Fruit fly (Drosophila melanogaster): ENCODE data around the gene Jhbp1.

Gene Jhbp1

DNA sequence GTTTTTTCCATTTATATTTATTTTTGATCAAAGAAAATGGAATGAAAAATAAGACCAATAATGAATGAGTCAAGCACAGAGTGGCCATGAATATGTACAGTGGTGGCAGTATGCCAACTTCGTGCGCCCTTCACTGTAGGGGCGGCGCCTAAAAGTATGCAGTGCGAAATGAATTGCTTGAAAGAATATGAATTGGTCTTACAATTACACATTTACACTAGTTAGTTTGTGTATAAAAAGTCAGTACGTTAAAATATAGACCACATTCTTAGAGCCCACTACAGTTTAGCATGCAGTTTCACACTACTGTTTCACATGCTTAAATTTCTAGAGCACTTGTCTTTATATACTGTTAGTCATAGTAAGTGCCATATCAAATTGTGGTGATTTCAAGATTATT is 2.6 kb upstream of the Jhbp1 start (continued):
- TF ChIP-seq CG8632 (GFP tag; optimal IDR thresholded peaks at IDR 0.05) (no peak), CG7368 (GFP tag; optimal IDR thresholded peaks at IDR 0.05) (no peak), Smox (GFP tag; optimal IDR thresholded peaks at IDR 0.05) (no peak), CG8319 (GFP tag; optimal IDR thresholded peaks at IDR 0.05) (no peak), Hr4 (GFP tag; optimal IDR thresholded peaks at IDR 0.05) (no peak), ss (GFP tag; optimal IDR thresholded peaks at IDR 0.05) (no peak), CG1621 (tag; optimal IDR thresholded peaks at IDR 0.05) (no peak), CG8119 (GFP tag; IDR thresholded peaks at IDR 0.05) (no peak), net (GFP tag; optimal IDR thresholded peaks at IDR 0.05) (no peak), Sox14 (GFP tag; optimal IDR thresholded peaks at IDR 0.05) (peak; percentile 4), CG6808 (GFP tag; optimal IDR thresholded peaks at IDR 0.05) (no peak), CG11902 (GFP tag; optimal IDR thresholded peaks at IDR 0.05) (peak; percentile 6), topi (GFP tag; optimal IDR thresholded peaks at IDR 0.05) (no peak), lz (GFP tag; optimal IDR thresholded peaks at IDR 0.05) (no peak), svp (GFP tag) (no peak), Sox102F (GFP tag; optimal IDR thresholded peaks at IDR 0.05) (no peak), CG31627 (GFP tag; optimal IDR thresholded peaks at IDR 0.05) (peak; percentile 23), CG11762 (GFP tag; optimal IDR thresholded peaks at IDR 0.05; ENCODE audit: insufficient read depth) (no peak), fd85E (GFP tag; optimal IDR thresholded peaks at IDR 0.05) (no peak), Ets21C (GFP tag; optimal IDR thresholded peaks at IDR 0.05) (no peak), CG16779 (tag; optimal IDR thresholded peaks at IDR 0.05) (no peak), Lpt (GFP tag; optimal IDR thresholded peaks at IDR 0.05) (no peak), cyc (GFP tag; optimal IDR thresholded peaks at IDR 0.05) (peak; percentile 39)

DNA sequence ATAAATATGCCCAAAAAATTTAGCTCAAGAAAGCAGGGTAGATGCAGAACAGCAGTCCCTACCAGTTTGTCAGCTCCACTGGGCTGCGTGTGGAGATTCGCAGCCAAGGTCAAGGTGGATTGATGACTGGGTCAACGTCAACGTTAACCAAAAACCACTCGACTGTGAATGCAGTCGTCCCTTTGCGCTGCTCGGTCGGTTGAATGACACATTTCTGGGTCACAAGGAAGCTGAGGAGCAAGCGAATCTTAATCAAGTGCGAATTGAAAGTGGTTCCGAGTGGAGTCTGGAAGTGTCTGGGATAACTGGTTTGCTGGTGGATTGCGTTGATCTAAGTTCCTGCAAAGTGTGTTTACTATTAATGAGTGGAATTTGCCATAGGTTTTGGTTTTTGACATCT is 1.9 kb upstream of the Jhbp1 start:
- no peak for TF ChIP-seq CG6163 (GFP tag; IDR thresholded peaks at IDR 0.05)
- TF ChIP-seq Eip75B (GFP tag; optimal IDR thresholded peaks at IDR 0.05): peak; percentile 73
- TF ChIP-seq CG8119 (GFP tag; IDR thresholded peaks at IDR 0.05): no peak
- TF ChIP-seq Eip78C (GFP tag): peak; percentile 14
- TF ChIP-seq Sox102F (GFP tag; optimal IDR thresholded peaks at IDR 0.05): no peak
- no peak for TF ChIP-seq CG11902 (GFP tag; optimal IDR thresholded peaks at IDR 0.05)
- peak; percentile 21 for TF ChIP-seq svp (GFP tag)
- peak; percentile 67 for TF ChIP-seq Blimp-1 (GFP tag; optimal IDR thresholded peaks at IDR 0.05)

DNA sequence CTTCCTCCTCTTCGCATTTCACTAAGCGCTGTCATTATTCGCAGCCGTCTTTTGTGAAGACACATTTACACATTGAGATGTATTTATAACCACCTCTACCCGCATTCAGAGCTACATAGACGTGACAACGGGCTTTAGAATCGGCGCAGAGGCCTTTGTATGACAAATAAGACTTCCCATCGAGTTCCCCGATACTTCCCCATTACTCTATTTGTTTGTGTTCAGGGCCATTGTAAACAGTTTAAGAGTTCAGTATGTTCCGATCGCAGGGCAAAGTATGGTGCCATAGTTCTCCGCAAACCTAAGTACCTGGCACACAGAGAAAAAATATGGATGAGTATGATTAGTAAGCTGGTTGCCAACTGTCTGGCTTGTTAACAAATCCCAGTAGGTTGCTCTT is 1.3 kb upstream of the Jhbp1 start:
- TF ChIP-seq CG6854 (GFP tag; optimal IDR thresholded peaks at IDR 0.05) (no peak), fkh (GFP tag; optimal IDR thresholded peaks at IDR 0.05) (peak; percentile 60)

DNA sequence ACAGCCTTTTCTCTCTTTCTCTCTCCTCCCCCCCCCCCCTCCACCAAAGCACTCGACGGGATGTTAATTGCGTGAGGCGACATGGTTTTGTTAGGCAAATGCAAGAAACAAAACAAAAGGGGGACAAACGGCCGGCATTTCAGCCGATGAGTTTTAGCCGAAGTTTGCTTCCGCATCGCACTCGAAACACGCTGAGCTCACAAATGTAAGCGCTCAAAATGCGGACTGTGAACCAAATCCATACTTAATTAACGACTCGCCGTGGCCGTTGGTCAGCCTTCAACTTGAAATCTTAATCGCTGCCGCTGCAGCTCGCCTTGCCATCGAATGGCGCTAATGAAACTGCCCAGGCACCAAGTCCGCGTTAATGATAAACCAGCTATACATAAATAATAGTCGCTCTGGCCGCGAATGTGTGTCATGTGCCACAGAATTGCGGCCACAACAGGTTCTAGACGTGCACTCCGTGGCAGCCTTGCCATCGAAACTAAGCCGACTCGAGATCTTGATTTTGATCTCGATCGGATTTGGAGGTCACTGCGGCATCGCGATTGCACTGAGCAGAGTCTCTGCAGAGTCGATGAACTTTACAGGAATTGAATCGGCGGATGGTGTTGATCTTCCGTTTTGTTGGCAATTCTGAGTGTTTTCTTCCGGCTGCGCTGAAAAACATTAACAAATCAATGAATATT is 1.1 kb downstream of the Jhbp1 start:
- TF ChIP-seq CG6163 (GFP tag; IDR thresholded peaks at IDR 0.05) (0 out of 3 replicates have a peak, but pooled peaks have one; percentile 8), Eip78C (GFP tag) (peak; percentile 13), ss (GFP tag; optimal IDR thresholded peaks at IDR 0.05) (peak in 1 of 2 experiments; percentile 5), CG3032 (tag; optimal IDR thresholded peaks at IDR 0.05) (no peak)

DNA sequence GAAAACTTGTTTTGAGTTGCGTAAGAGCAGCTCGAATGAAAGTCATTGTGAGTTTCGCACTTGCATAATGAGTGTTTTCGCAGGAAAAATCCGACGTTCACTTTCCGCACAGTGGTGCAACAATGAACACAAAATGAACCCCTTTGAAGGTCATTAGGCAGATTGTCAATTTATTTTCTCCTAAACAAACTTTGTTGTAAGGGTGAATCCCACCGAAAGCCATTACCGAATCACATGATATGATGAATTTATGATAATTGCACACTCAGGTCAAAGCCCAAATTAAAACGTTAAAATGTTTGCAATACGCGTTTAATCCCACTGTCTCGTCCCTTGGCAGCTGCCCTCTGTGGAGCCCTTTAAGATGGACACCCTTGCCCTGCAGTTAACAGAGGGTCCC is 2.0 kb downstream of the Jhbp1 start:
- TF ChIP-seq CG8119 (GFP tag; IDR thresholded peaks at IDR 0.05) (peak; percentile 32; the same call in 1 of the 3 replicates), CG32006 (GFP tag; optimal IDR thresholded peaks at IDR 0.05) (peak; percentile 39), CG1621 (tag; optimal IDR thresholded peaks at IDR 0.05) (no peak), CG11294 (GFP tag; IDR thresholded peaks at IDR 0.05) (no peak), Eip93F (GFP tag; optimal IDR thresholded peaks at IDR 0.05) (no peak), Eip75B (GFP tag; optimal IDR thresholded peaks at IDR 0.05) (peak; percentile 0), CG11902 (GFP tag; optimal IDR thresholded peaks at IDR 0.05) (no peak), CG10631 (GFP tag; optimal IDR thresholded peaks at IDR 0.05) (peak; percentile 11), dsx (GFP tag; optimal IDR thresholded peaks at IDR 0.05; ENCODE audit: poor library complexity, severe bottlenecking) (no peak), eg (GFP tag; IDR thresholded peaks at IDR 0.05) (no peak), CG6163 (GFP tag; IDR thresholded peaks at IDR 0.05) (peak; percentile 32; the same call in 1 of the 3 replicates), svp (GFP tag) (no peak), vri (GFP tag; optimal IDR thresholded peaks at IDR 0.05) (no peak), topi (GFP tag; optimal IDR thresholded peaks at IDR 0.05) (peak; percentile 20), CG7368 (GFP tag; optimal IDR thresholded peaks at IDR 0.05) (peak; percentile 15), CG8319 (GFP tag; optimal IDR thresholded peaks at IDR 0.05) (no peak), Hr4 (GFP tag; optimal IDR thresholded peaks at IDR 0.05) (peak; percentile 56), lz (GFP tag; optimal IDR thresholded peaks at IDR 0.05) (peak; percentile 24), cyc (GFP tag; optimal IDR thresholded peaks at IDR 0.05) (no peak), CG4318 (GFP tag; optimal IDR thresholded peaks at IDR 0.05) (no peak), CG3032 (tag; optimal IDR thresholded peaks at IDR 0.05) (no peak), net (GFP tag; optimal IDR thresholded peaks at IDR 0.05) (peak; percentile 0), Ets21C (GFP tag; optimal IDR thresholded peaks at IDR 0.05) (no peak), Lpt (GFP tag; optimal IDR thresholded peaks at IDR 0.05) (peak; percentile 9), Gug (GFP tag; IDR thresholded peaks at IDR 0.05) (no peak), salr (GFP tag; optimal IDR thresholded peaks at IDR 0.05) (no peak), Hr39 (GFP tag; optimal IDR thresholded peaks at IDR 0.05) (peak; percentile 12)

All from whole organism, prepupa.